Worm (Caenorhabditis elegans): ENCODE measurements around the gene sqst-2.

ce11 chrIV:7308974-7309373 lies 19.8 kb downstream of the sqst-2 start, which contains the start of gene F42C5.6:
- no peak for TF ChIP-seq lin-35 (GFP tag; optimal IDR thresholded peaks at IDR 0.05)
- TF ChIP-seq fos-1 (tag; optimal IDR thresholded peaks at IDR 0.05), result no peak
- no peak for TF ChIP-seq sox-4 (tag; optimal IDR thresholded peaks at IDR 0.05)
- no peak for TF ChIP-seq unc-130 (tag; optimal IDR thresholded peaks at IDR 0.05)
- no peak for TF ChIP-seq unc-62 (GFP tag; optimal IDR thresholded peaks at IDR 0.05)
- TF ChIP-seq jun-1 (tag; optimal IDR thresholded peaks at IDR 0.05), result no peak
- TF ChIP-seq pqm-1 (tag; optimal IDR thresholded peaks at IDR 0.05), result no peak

All from whole organism, L1 larva.